Worm (Caenorhabditis elegans) whole organism, L3 larva: ENCODE measurements around the gene dlat-2.

Experiments used
- ZK546.5 ChIP-seq: sonication (generic microtip); optimal IDR thresholded peaks from 2 replicates; lab custom pipeline; 2017; ENCODE audit warnings: missing biosample characterization, missing genetic modification characterization
- nfya-1 ChIP-seq: sonication (generic microtip); optimal IDR thresholded peaks from 2 replicates; lab custom pipeline; 2017; ENCODE audit warnings: missing genetic modification characterization, mild to moderate bottlenecking, missing compliant biosample characterization, antibody characterized with exemption, moderate library complexity; ENCODE audit not compliant: insufficient read depth
- snpc-4 ChIP-seq: fragments of 150-350 bp; optimal IDR thresholded peaks from 2 replicates; lab custom pipeline; 2014; ENCODE audit warnings: missing biosample characterization, missing genetic modification characterization
- ztf-4 ChIP-seq: fragments of 150-350 bp; optimal IDR thresholded peaks from 2 replicates; lab custom pipeline; 2014; ENCODE audit warnings: missing biosample characterization, missing genetic modification characterization

- TF ChIP-seq ztf-4 = no peak
- no peak for TF ChIP-seq snpc-4 (tag; lab: Kevin White, UChicago)
- TF ChIP-seq ZK546.5 (tag; lab: Kevin White, UChicago) = no peak
- TF ChIP-seq nfya-1 = no peak
Observed at ce11 chrIV:17367294-17367693, 13.1 kb upstream of the dlat-2 start, which contains the start of gene zipt-17.
